Fruit fly (Drosophila melanogaster): ENCODE results near the gene nSyb.

The nSyb gene

dm6 chr3L:1644920-1645567 lies 7.5 kb upstream of the nSyb start, which contains the start of the genes alphaCOP and CG13919 (continued):
- TF ChIP-seq vfl (GFP tag; optimal IDR thresholded peaks at IDR 0.05) (peak; percentile 94), sim (GFP tag; IDR thresholded peaks at IDR 0.05) (peak; percentile 87), Atf-2 (GFP tag; optimal IDR thresholded peaks at IDR 0.05) (peak; percentile 89), Pdp1 (GFP tag; optimal IDR thresholded peaks at IDR 0.05) (peak; percentile 93 to 96), Blimp-1 (GFP tag; optimal IDR thresholded peaks at IDR 0.05) (peak; percentile 88), Opbp (GFP tag; IDR thresholded peaks at IDR 0.05; ENCODE audit: partially characterized antibody) (no peak), CG4404 (GFP tag; IDR thresholded peaks at IDR 0.05) (peak; percentile 94), Doc2 (GFP tag; IDR thresholded peaks at IDR 0.05) (peak; percentile 77), CG3163 (GFP tag; optimal IDR thresholded peaks at IDR 0.05) (peak; percentile 60), chif (GFP tag; optimal IDR thresholded peaks at IDR 0.05) (peak; percentile 91 to 96), Poxn (GFP tag; IDR thresholded peaks at IDR 0.05) (peak; percentile 92), esg (GFP tag; conservative IDR thresholded peaks at IDR 0.05) (peak; percentile 98), CG12942 (GFP tag; optimal IDR thresholded peaks at IDR 0.05) (peak; percentile 96), Sry-β (GFP tag; optimal IDR thresholded peaks at IDR 0.05) (peak; percentile 60), CG12219 (GFP tag; optimal IDR thresholded peaks at IDR 0.05) (peak; percentile 91), CG3065 (GFP tag; optimal IDR thresholded peaks at IDR 0.05) (peak; percentile 95), CG17568 (GFP tag; optimal IDR thresholded peaks at IDR 0.05) (no peak), CG2199 (GFP tag; IDR thresholded peaks at IDR 0.05) (peak; percentile 69; the same call in 1 of the 3 replicates), ash1 (GFP tag; optimal IDR thresholded peaks at IDR 0.05) (peak; percentile 7), CG9437 (GFP tag; optimal IDR thresholded peaks at IDR 0.05) (peak; percentile 94), Lpt (GFP tag; optimal IDR thresholded peaks at IDR 0.05) (no peak), gfzf (GFP tag; optimal IDR thresholded peaks at IDR 0.05) (peak; percentile 24), Meics (GFP tag; optimal IDR thresholded peaks at IDR 0.05) (peak; percentile 94), scrt (GFP tag; optimal IDR thresholded peaks at IDR 0.05) (peak; percentile 83), dmrt11E (tag; optimal IDR thresholded peaks at IDR 0.05) (peak; percentile 97), CG8388 (GFP tag; optimal IDR thresholded peaks at IDR 0.05) (peak; percentile 100), sens-2 (GFP tag; IDR thresholded peaks at IDR 0.05) (peak; percentile 96), CG11247 (GFP tag; IDR thresholded peaks at IDR 0.05) (peak; percentile 94), grn (GFP tag; optimal IDR thresholded peaks at IDR 0.05) (peak; percentile 85), CG14860 (GFP tag; IDR thresholded peaks at IDR 0.05; ENCODE audit: partially characterized antibody) (no peak), mam (GFP tag; optimal IDR thresholded peaks at IDR 0.05) (peak; percentile 95), Scr (GFP tag; IDR thresholded peaks at IDR 0.05; ENCODE audit: partially characterized antibody) (no peak), Dbx (GFP tag; IDR thresholded peaks at IDR 0.05) (peak; percentile 93), stc (GFP tag; IDR thresholded peaks at IDR 0.05) (peak; percentile 95), Neu2 (GFP tag; optimal IDR thresholded peaks at IDR 0.05; ENCODE audit: borderline replicate concordance) (peak; percentile 57), CG1647 (GFP tag; optimal IDR thresholded peaks at IDR 0.05) (peak; percentile 96), jumu (GFP tag; optimal IDR thresholded peaks at IDR 0.05) (peak; percentile 85), peb (GFP tag; IDR thresholded peaks at IDR 0.05) (peak; percentile 87), fu2 (GFP tag; optimal IDR thresholded peaks at IDR 0.05) (peak; percentile 84), CG18619 (GFP tag; optimal IDR thresholded peaks at IDR 0.05) (peak; percentile 94), dati (GFP tag; IDR thresholded peaks at IDR 0.05) (peak; percentile 88), H2.0 (GFP tag; IDR thresholded peaks at IDR 0.05) (peak; percentile 98), usp (GFP tag; optimal IDR thresholded peaks at IDR 0.05) (no peak), Ravus (GFP tag; IDR thresholded peaks at IDR 0.05) (peak; percentile 77), NfI (GFP tag; optimal IDR thresholded peaks at IDR 0.05) (peak; percentile 96), CG6683 (GFP tag; optimal IDR thresholded peaks at IDR 0.05) (peak; percentile 82), Hr78 (GFP tag; optimal IDR thresholded peaks at IDR 0.05) (peak in 1 of 2 experiments; percentile 93), CG4424 (GFP tag; optimal IDR thresholded peaks at IDR 0.05) (peak; percentile 96), CG10979 (tag; optimal IDR thresholded peaks at IDR 0.05) (peak; percentile 91), Antp (GFP tag; optimal IDR thresholded peaks at IDR 0.05) (peak; percentile 83)
